Fruit fly (Drosophila melanogaster): ENCODE data around the gene CG44227.

The CG44227 gene

DNA sequence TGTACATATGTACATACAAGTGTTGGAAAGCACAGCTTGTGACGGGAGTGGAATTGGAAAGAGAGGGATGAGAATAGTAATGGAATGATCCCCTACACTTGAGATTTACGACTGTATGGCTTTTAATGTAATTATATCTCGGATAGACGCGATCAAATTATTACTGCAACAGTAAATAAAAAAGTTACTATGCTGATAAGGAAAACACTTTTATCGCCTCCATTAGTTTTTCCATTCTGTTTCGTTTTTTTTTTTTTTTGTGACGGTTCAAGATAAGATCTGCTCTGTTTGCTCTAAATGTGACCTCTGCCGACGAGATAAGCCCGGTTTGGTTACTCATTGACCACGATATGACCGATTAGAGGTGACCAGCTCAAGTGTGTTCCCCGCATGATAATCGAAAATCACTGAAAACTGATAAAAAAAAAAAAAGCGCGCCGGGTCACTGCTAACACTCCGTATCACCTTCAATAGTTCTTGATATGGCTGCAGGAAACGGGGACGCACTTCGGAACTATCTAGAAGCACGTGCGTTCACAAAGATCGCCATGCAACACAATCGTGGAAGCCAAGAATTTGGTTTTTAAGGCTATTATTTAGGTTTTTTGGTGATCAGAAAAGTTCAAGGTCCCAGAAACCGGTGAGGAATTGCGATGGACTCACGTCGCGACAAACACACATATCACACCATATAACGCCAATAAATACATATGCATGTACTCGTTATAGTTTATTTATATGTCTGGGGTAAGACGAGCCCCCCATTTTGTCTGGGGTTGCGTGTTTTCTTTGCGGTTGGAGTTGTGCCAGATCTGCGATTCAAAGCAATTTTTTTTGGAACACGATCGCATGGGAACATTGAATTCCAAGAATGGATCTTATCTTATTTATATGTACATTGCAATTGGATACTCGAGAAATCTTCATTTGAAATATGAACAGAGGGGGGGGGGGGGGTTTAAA is 14.2 kb downstream of the CG44227 start, which contains the start of gene p:
p (minus strand) TSS at position 156 of the 963 bp plus-strand sequence.
- TF ChIP-seq CG17801 (GFP tag; optimal IDR thresholded peaks at IDR 0.05; ENCODE audit: partially characterized antibody) = peak; percentile 62

- TF ChIP-seq CG17801 (GFP tag; optimal IDR thresholded peaks at IDR 0.05; ENCODE audit: partially characterized antibody) = no peak
These were observed 15.0 kb downstream of the CG44227 start for dm6 chr3R:8669900-8670528.

DNA sequence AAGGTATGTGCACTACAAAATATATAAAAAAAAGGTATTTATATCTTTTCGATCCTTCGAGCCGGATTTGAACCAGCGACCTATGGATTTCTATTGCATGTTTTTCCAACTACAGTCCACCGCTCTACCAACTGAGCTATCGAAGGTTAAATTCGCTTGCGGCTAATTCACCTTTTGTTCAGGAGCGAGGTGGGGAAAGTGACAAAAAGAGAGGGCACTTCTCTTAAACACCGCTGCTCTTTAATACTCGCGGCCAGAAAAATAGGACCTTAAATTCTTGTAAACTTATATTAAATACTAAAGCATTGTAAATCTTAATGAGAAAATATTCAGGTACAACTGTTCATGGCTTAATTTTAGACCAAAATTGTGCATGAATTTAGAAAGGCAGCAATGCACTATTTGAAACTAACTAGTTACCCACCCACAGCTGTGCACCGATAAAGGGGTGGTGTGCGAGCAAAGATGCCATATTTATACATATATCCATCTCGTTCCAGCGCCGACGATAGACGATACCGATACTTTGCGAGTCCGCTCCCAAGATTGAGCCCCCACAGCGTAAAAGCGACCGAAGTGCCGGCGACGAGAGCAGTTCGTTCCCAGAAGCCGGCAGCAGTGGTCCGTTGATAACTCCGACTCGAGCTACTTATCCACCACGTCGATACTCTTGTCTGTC is 15.8 kb downstream of the CG44227 start:
- peak; percentile 97 for TF ChIP-seq CG17801 (GFP tag; optimal IDR thresholded peaks at IDR 0.05; ENCODE audit: partially characterized antibody)

- no peak for TF ChIP-seq CG17801 (GFP tag; optimal IDR thresholded peaks at IDR 0.05; ENCODE audit: partially characterized antibody)
These were observed 16.7 kb downstream of the CG44227 start for dm6 chr3R:8668024-8668856.

dm6 chr3R:8667568-8667967 is 17.4 kb downstream of the CG44227 start, which contains the start of gene CG8036:
TSS of gene CG8036 (plus strand) at chr3R:8667868.
- TF ChIP-seq CG17801 (GFP tag; optimal IDR thresholded peaks at IDR 0.05; ENCODE audit: partially characterized antibody) = no peak

DNA sequence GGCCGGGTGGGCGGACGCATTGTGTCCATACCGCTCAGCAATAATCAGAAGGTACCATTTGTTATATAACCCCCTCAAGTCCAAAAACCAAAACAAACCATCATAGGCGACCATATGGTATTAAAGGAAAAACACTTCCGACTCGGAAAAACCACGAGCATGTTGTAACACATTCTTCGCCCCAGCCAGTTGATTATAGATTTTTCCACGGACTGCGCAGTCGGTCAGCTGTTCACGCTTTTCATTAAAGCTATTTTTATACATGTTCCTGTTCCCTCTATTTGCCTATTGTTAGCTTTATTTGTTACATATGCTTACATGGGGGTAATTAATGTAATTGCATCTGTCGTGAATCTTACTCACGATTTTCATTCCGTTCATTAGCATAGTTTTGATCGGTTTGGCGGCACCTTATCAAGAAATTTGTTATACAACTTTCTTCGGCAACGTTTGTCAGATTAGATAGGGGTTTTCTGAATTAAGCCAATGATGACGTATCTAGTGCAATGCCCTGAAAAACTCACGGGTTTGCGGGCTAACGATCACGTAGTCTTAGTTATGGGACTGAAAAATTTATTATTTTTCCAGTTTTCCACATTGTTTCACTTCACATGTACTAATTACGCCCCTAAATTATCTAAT is 20.2 kb downstream of the CG44227 start:
- no peak for TF ChIP-seq CG17801 (GFP tag; optimal IDR thresholded peaks at IDR 0.05; ENCODE audit: partially characterized antibody)

DNA sequence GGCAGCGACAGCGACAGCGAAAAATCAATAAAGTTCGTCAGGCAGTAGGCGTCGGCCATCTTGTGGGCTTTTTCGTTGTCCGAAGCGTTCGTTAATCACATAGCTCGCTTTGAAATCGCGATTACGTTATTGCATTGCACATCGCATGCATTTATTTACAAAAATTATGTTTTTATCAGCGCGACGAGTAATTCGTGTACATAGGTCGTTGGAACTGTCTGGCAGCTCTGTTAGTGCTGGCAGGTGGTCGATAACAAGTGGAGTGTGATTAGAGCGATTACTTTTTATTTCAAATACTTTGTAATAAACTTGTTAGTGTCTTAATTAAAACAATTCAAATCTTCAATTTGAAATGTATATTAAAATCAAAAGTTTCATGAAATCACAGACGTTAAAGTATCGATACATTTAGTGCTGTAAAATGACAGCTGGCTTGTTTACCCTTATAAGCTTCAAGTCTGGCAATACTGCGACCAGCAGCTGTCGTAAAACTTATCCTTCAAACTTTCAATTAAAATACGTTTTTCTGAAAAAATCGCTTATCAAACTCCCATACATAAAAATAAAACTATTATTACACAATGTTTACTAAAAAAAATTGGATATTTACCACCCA is 21.2 kb downstream of the CG44227 start, which contains the start of gene CG8032:
CG8032 (plus strand) TSS at position 448 of the 616 bp plus-strand sequence.
- TF ChIP-seq CG17801 (GFP tag; optimal IDR thresholded peaks at IDR 0.05; ENCODE audit: partially characterized antibody) = peak; percentile 43

DNA sequence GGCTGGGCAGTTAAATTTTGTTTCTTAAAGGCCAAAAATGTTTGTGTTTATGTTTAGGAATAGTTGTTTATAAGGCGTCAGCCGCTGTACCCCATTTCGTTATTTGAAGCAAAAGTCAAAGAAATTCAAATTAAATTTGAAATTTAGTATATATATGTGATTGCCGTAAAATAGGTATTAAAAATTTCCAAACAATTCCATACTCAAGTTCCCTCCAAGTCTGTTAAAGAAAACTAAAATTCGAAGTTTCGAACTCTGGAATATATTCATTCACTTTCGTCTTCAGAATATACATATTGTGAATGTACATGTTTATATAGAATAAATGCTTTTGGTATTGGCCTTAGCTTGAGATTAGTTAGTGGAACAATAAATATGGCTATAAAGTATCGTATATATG is 24.3 kb downstream of the CG44227 start, which contains the start of gene bel:
bel (minus strand) TSS at position 101 of the 400 bp plus-strand sequence.
- no peak for TF ChIP-seq CG17801 (GFP tag; optimal IDR thresholded peaks at IDR 0.05; ENCODE audit: partially characterized antibody)

dm6 chr3R:8659907-8660660 is 24.9 kb downstream of the CG44227 start:
- peak; percentile 41 for TF ChIP-seq CG17801 (GFP tag; optimal IDR thresholded peaks at IDR 0.05; ENCODE audit: partially characterized antibody)

DNA sequence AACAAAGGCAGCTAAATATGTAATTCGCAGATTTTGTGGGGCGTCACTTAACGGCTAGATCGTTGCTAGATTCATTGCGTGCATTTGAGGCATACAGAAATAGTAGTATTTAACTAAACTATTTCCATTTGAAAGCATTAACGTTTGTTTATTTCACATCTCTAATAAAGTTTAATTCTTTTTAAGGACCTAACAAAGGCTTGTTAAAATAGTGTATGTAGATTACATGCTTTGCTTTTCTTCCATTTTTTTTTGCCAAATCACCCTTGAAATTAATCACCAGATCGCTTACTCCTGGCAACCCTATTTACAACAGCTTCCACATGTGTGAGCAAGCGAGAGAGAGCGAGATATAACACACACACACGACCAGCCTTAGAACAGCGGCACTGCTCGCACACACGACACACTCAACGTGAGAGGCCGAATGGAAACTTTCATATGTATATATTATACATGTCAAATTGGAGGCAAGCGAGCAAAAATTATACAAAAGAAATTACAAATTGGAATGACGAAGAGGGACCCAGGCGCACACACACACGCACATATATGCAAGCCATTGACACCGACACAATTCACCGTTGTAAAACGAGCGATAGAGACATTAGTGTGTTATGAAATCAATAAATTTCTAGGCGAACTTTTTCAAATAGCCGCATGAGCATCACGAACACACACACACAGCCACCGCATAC is 25.6 kb downstream of the CG44227 start:
- peak; percentile 51 for TF ChIP-seq CG17801 (GFP tag; optimal IDR thresholded peaks at IDR 0.05; ENCODE audit: partially characterized antibody)

dm6 chr3R:8658688-8659087 is 26.3 kb downstream of the CG44227 start:
- TF ChIP-seq CG17801 (GFP tag; optimal IDR thresholded peaks at IDR 0.05; ENCODE audit: partially characterized antibody) = no peak

dm6 chr3R:8654666-8655065 is 30.3 kb downstream of the CG44227 start, which contains the start of gene CG42489:
TSS of gene CG42489 (minus strand) at chr3R:8654766.
- TF ChIP-seq CG17801 (GFP tag; optimal IDR thresholded peaks at IDR 0.05; ENCODE audit: partially characterized antibody) = no peak
